Worm (Caenorhabditis elegans) whole organism, late embryonic: ENCODE measurements around the gene C50B8.6.

Experiments used
- ets-4 ChIP-seq: sonication (generic microtip); optimal IDR thresholded peaks from 2 replicates; lab custom pipeline; 2016; ENCODE audit warnings: missing genetic modification characterization, missing compliant biosample characterization
- pqm-1 ChIP-seq: sonication (generic microtip); optimal IDR thresholded peaks from 2 replicates; lab custom pipeline; 2016; ENCODE audit warnings: missing genetic modification characterization, missing compliant biosample characterization
- rnt-1 ChIP-seq: sonication (generic microtip); optimal IDR thresholded peaks from 2 replicates; lab custom pipeline; 2016; ENCODE audit warnings: missing genetic modification characterization, missing compliant biosample characterization

DNA sequence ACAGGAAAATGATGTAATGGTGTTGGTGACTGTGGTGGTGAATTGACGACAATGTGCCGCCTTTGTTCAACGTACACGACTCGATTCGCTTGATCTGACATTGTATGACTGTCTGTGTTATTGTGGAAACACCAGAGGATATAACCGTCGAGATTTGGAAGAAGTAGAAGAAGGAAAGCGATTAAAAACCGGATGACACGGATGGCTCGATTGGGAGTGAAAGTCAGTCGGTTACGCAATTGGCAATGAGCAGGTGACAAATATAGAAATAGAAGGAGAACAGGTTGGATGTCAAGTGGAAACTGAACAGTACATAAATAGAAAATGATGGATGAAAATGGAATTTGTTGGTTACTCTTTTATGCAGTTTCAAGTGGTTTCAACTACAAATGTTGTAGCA, 22.1 kb downstream of the C50B8.6 start, which contains the start of gene rdy-2:
- TF ChIP-seq ets-4 (no peak), rnt-1 (tag; lab: Kevin White, UChicago) (no peak), pqm-1 (tag; lab: Kevin White, UChicago) (no peak)
